Worm (Caenorhabditis elegans): ENCODE measurements around the gene B0250.5.

The B0250.5 gene

DNA sequence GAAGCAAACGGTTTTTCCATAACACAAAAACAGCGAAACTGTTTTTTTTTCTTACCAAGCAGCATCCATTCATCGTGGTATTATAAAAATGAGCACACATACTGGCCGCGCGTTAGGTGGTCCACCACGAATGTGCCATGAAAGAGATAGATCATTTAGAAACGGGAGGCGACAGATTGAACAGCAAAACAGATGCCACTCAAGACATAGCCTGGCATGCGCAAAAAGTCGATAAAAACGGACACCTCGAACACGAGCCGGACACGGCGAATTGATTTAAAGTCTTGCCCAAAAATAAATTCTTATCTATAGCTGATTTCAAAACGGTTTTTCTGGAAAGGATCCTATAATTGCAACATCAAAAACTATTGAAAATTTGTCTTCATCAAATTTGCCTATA is 36.6 kb upstream of the B0250.5 start:
- TF ChIP-seq hlh-1 (tag; optimal IDR thresholded peaks at IDR 0.05) (peak; percentile 53), unc-62 (GFP tag; optimal IDR thresholded peaks at IDR 0.05) (no peak), cnd-1 (tag; optimal IDR thresholded peaks at IDR 0.05) (peak; percentile 40), zip-8 (tag; optimal IDR thresholded peaks at IDR 0.05) (no peak), mls-2 (tag; optimal IDR thresholded peaks at IDR 0.05) (peak; percentile 44), mep-1 (tag; optimal IDR thresholded peaks at IDR 0.05) (no peak), ces-1 (GFP tag; optimal IDR thresholded peaks at IDR 0.05) (peak; percentile 3), ham-2 (GFP tag; optimal IDR thresholded peaks at IDR 0.05) (no peak), sptf-1 (tag; optimal IDR thresholded peaks at IDR 0.05) (peak; percentile 30)

DNA sequence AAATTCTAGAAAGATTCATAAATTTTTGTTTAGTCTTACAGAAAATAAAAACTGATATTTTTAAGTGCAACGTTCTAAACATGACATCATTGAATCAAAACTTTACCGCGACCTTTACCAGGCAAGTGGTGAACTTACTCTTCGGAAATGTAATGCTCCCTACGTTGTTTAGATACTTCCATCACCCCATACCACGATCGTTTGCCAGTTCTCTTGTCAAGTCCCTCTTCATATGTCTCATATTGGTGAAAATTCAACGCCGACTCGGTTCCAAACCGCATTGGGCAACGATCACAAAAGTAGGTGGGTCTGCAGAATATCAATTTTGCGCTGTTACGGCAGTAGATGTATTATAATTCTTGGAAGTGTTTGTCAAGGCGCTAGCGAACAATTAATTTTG is 32.9 kb upstream of the B0250.5 start, which contains the start of gene B0250.18:
Gene B0250.18, minus strand, starts transcription at position 101 of the 400 bp plus-strand sequence.
- TF ChIP-seq elt-3 (tag; optimal IDR thresholded peaks at IDR 0.05) (no peak), drap-1 (GFP tag; optimal IDR thresholded peaks at IDR 0.05) (no peak), zip-8 (tag; optimal IDR thresholded peaks at IDR 0.05) (no peak)

DNA sequence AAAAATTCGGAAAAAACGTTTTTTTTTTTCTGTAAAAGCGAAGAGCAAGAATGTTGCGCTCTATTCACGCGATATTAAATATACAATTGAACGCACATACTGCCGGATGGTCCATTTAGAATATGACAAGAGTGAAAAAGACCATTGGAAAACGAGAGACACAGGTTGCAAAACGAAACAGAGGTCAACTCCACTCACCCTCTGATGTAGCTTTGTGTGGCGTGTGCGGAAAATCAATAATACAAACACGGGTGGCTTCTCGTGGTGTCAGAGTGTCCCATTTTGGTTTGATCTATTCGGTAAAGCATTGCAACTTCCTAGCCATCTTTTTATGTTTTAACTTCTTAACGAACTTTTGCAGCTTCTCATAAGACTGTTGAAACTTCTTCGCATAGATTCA is 28.9 kb upstream of the B0250.5 start:
- TF ChIP-seq unc-120 (tag; optimal IDR thresholded peaks at IDR 0.05; ENCODE audit: poor library complexity, severe bottlenecking) (peak; percentile 7), ces-1 (GFP tag; optimal IDR thresholded peaks at IDR 0.05) (peak; percentile 37), nhr-76 (tag; optimal IDR thresholded peaks at IDR 0.05) (no peak)

DNA sequence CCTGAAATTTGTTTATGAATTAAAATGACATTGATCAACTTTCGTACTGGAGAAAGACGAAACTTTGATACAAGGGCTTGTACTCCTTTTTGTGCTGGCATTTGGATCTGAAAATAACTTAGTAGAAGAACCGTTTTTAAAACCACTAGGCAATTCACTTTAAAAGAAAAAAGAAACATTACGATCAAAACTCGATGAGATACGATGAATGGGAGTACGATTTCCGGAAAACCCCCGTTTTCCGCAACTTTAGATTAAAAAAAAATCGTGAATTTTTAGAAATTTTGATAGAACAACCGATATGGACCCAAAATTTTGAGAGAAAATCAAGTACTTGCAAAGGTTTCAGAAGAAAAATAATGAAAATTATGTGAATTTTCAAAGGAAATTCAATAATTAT is 23.3 kb upstream of the B0250.5 start, which contains the start of gene B0250.8:
Gene B0250.8, minus strand, starts transcription at position 101 of the 400 bp plus-strand sequence.
- TF ChIP-seq cnd-1 (tag; optimal IDR thresholded peaks at IDR 0.05), result no peak
- no peak for TF ChIP-seq elt-1 (tag; optimal IDR thresholded peaks at IDR 0.05; ENCODE audit: borderline replicate concordance, insufficient read depth)
- no peak for TF ChIP-seq lin-13 (tag; optimal IDR thresholded peaks at IDR 0.05)
- no peak for TF ChIP-seq ztf-11 (tag; optimal IDR thresholded peaks at IDR 0.05)
- no peak for TF ChIP-seq mab-5 (tag; optimal IDR thresholded peaks at IDR 0.05)
- TF ChIP-seq drap-1 (GFP tag; optimal IDR thresholded peaks at IDR 0.05), result no peak
- no peak for TF ChIP-seq nhr-76 (tag; optimal IDR thresholded peaks at IDR 0.05)
- no peak for TF ChIP-seq ham-2 (GFP tag; optimal IDR thresholded peaks at IDR 0.05)
- no peak for TF ChIP-seq ceh-83 (GFP tag; optimal IDR thresholded peaks at IDR 0.05)

DNA sequence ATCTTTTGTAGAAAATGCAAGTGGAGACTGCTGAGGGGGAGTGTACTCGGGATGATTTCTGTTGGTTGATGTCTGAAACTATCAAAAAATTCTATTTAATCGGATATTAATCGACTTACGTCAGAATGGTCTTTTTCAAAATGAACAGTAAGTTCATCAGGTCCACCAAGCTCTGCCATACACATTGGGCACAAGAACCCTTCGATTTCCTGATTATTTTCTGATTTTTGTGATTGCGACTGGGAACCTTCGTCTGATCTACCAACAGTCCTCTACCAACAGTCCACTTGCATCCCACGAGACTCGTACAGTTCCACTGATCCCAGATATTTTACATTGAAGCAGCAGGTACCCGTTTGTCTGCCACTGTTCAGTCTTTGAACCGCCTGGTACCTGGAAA is 18.7 kb upstream of the B0250.5 start:
- TF ChIP-seq hlh-1 (tag; optimal IDR thresholded peaks at IDR 0.05) (no peak), nhr-2 (tag; optimal IDR thresholded peaks at IDR 0.05) (no peak), mls-2 (tag; optimal IDR thresholded peaks at IDR 0.05) (no peak), ceh-83 (GFP tag; optimal IDR thresholded peaks at IDR 0.05) (no peak), mep-1 (tag; optimal IDR thresholded peaks at IDR 0.05) (no peak), bed-3 (GFP tag; optimal IDR thresholded peaks at IDR 0.05) (no peak), unc-62 (GFP tag; optimal IDR thresholded peaks at IDR 0.05) (no peak), ham-2 (GFP tag; optimal IDR thresholded peaks at IDR 0.05) (no peak), unc-39 (tag; optimal IDR thresholded peaks at IDR 0.05) (no peak), nhr-237 (tag; optimal IDR thresholded peaks at IDR 0.05) (no peak), nhr-28 (tag; optimal IDR thresholded peaks at IDR 0.05) (no peak), ceh-39 (tag; optimal IDR thresholded peaks at IDR 0.05) (no peak), drap-1 (GFP tag; optimal IDR thresholded peaks at IDR 0.05) (no peak), ceh-43 (GFP tag; optimal IDR thresholded peaks at IDR 0.05) (no peak), lin-32 (GFP tag; optimal IDR thresholded peaks at IDR 0.05) (no peak), nhr-76 (tag; optimal IDR thresholded peaks at IDR 0.05) (no peak), ztf-11 (tag; optimal IDR thresholded peaks at IDR 0.05) (no peak), elt-1 (tag; optimal IDR thresholded peaks at IDR 0.05; ENCODE audit: borderline replicate concordance, insufficient read depth) (no peak), pha-4 (tag; optimal IDR thresholded peaks at IDR 0.05) (no peak), elt-3 (tag; optimal IDR thresholded peaks at IDR 0.05) (no peak)

DNA sequence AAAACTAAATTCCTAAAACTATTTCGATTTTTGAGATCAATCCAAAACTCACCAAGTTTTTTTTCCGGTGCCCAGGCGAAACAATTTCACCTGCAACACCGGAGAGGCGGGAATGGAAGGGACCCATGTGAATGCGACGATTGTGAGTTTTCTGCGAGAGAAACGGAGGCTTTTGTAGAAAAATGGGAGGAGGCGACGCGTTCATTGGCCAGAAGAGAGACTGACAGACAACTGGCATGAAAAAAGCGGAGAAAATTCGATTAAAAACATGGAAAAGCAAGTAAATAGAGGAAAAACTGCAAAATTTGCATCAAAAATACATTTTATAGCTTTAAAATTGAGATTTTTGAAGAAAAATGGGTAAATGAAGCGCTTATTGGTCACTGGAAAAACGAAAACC is 17.9 kb upstream of the B0250.5 start, which contains the start of gene B0250.7:
Gene B0250.7, minus strand, starts transcription at position 232 of the 400 bp plus-strand sequence.
- TF ChIP-seq lsy-2 (tag; optimal IDR thresholded peaks at IDR 0.05), result peak; percentile 76
- TF ChIP-seq unc-62 (GFP tag; optimal IDR thresholded peaks at IDR 0.05), result no peak
- TF ChIP-seq nhr-2 (tag; optimal IDR thresholded peaks at IDR 0.05), result no peak

DNA sequence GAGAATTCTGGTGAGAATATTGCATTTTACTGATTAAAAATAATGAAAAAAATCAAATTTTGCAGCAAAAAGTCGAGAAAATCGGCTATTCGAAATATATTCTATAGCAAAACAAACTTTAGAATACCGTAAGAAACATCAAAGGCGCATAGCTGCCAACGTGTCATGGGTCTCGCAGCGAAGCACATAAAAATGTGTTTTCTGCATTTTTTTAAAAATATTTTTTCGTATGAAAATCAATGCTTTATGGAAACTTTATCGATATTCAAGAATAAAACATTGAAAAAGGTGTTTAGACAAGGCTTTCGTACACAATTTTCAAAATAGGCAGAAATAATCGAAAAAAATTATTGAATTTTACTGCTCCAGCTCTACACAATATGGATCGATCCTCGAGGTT is 17.2 kb upstream of the B0250.5 start:
- TF ChIP-seq tbx-8 (GFP tag; optimal IDR thresholded peaks at IDR 0.05), result no peak
- TF ChIP-seq nhr-12 (tag; optimal IDR thresholded peaks at IDR 0.05), result no peak
- no peak for TF ChIP-seq drap-1 (GFP tag; optimal IDR thresholded peaks at IDR 0.05)
- no peak for TF ChIP-seq zip-8 (tag; optimal IDR thresholded peaks at IDR 0.05)
- no peak for TF ChIP-seq ceh-39 (tag; optimal IDR thresholded peaks at IDR 0.05)
- no peak for TF ChIP-seq nhr-28 (tag; optimal IDR thresholded peaks at IDR 0.05)
- TF ChIP-seq sem-2 (GFP tag; optimal IDR thresholded peaks at IDR 0.05), result no peak
- TF ChIP-seq hlh-1 (tag; optimal IDR thresholded peaks at IDR 0.05), result no peak
- TF ChIP-seq M03D4.4 (tag; optimal IDR thresholded peaks at IDR 0.05), result no peak
- TF ChIP-seq lsy-2 (tag; optimal IDR thresholded peaks at IDR 0.05), result no peak
- no peak for TF ChIP-seq bed-3 (GFP tag; optimal IDR thresholded peaks at IDR 0.05)
- no peak for TF ChIP-seq lin-32 (GFP tag; optimal IDR thresholded peaks at IDR 0.05)
- TF ChIP-seq mls-2 (tag; optimal IDR thresholded peaks at IDR 0.05), result no peak
- no peak for TF ChIP-seq mab-5 (tag; optimal IDR thresholded peaks at IDR 0.05)
- no peak for TF ChIP-seq ztf-11 (tag; optimal IDR thresholded peaks at IDR 0.05)
